Worm (Caenorhabditis elegans) whole organism, late embryonic: ENCODE results near the gene srd-65.
"Not testable (repeated sequence)": the region's sequence is repeated elsewhere in the genome, so short reads cannot be mapped to it uniquely, and the experiment has no call there.

ENCODE experiments used
- C38D4.7 ChIP-seq: fragments of 200-800 bp; sonication (Bioruptor generic); optimal IDR thresholded peaks from 2 replicates; lab custom pipeline; 2018; ENCODE audit warnings: mild to moderate bottlenecking, missing genetic modification characterization, moderate library complexity, missing compliant biosample characterization
- F13H6.1 ChIP-seq: sonication (generic microtip); optimal IDR thresholded peaks from 2 replicates; lab custom pipeline; 2016; ENCODE audit warnings: missing genetic modification characterization, missing compliant biosample characterization
- K02D7.2 ChIP-seq: sonication (generic microtip); optimal IDR thresholded peaks from 2 replicates; lab custom pipeline; 2017; ENCODE audit warnings: mild to moderate bottlenecking, missing genetic modification characterization, missing compliant biosample characterization
- K09A11.1 ChIP-seq: sonication (generic microtip); optimal IDR thresholded peaks from 2 replicates; lab custom pipeline; 2017; ENCODE audit warnings: antibody characterized with exemption, mild to moderate bottlenecking, missing genetic modification characterization, missing compliant biosample characterization; ENCODE audit not compliant: insufficient read depth
- ahr-1 ChIP-seq: sonication (generic microtip); optimal IDR thresholded peaks from 2 replicates; lab custom pipeline; 2016; ENCODE audit warnings: missing genetic modification characterization, missing compliant biosample characterization
- ama-1 ChIP-seq: fragments of 150-350 bp; optimal IDR thresholded peaks from 2 replicates; lab custom pipeline; 2014
- ceh-14 ChIP-seq: sonication (generic microtip); optimal IDR thresholded peaks from 2 replicates; lab custom pipeline; 2016; ENCODE audit warnings: missing genotype, missing genetic modification characterization, missing compliant biosample characterization
- ceh-18 ChIP-seq: sonication (generic microtip); optimal IDR thresholded peaks from 2 replicates; lab custom pipeline; 2016; ENCODE audit warnings: missing genetic modification characterization, missing compliant biosample characterization
- ceh-19 ChIP-seq: fragments of 200-800 bp; sonication (Bioruptor generic); optimal IDR thresholded peaks from 2 replicates; lab custom pipeline; 2018; ENCODE audit warnings: mild to moderate bottlenecking, missing genetic modification characterization, missing compliant biosample characterization
- ceh-30 ChIP-seq: fragments of 150-350 bp; optimal IDR thresholded peaks from 2 replicates; lab custom pipeline; 2014; ENCODE audit warnings: missing biosample characterization, missing genetic modification characterization
- ceh-31 ChIP-seq: sonication (generic microtip); optimal IDR thresholded peaks from 2 replicates; lab custom pipeline; 2016; ENCODE audit warnings: missing genetic modification characterization, missing compliant biosample characterization
- ceh-48 ChIP-seq: sonication (generic microtip); optimal IDR thresholded peaks from 2 replicates; lab custom pipeline; 2016; ENCODE audit warnings: missing genetic modification characterization, inconsistent platforms, missing compliant biosample characterization
- ceh-9 ChIP-seq: sonication (generic microtip); optimal IDR thresholded peaks from 2 replicates; lab custom pipeline; 2016; ENCODE audit warnings: mild to moderate bottlenecking, missing genetic modification characterization, inconsistent platforms, missing compliant biosample characterization
- elt-2 ChIP-seq: sonication (generic microtip); optimal IDR thresholded peaks from 2 replicates; lab custom pipeline; 2016; ENCODE audit warnings: missing genetic modification reagents, missing genetic modification characterization, missing compliant biosample characterization
- ets-4 ChIP-seq: sonication (generic microtip); optimal IDR thresholded peaks from 2 replicates; lab custom pipeline; 2016; ENCODE audit warnings: missing genetic modification characterization, missing compliant biosample characterization
- eyg-1 ChIP-seq: sonication (generic microtip); optimal IDR thresholded peaks from 2 replicates; lab custom pipeline; 2016; ENCODE audit warnings: missing genotype, missing genetic modification characterization, missing compliant biosample characterization
- fkh-10 ChIP-seq: fragments of 150-350 bp; optimal IDR thresholded peaks from 2 replicates; lab custom pipeline; 2014; ENCODE audit warnings: missing biosample characterization, missing genetic modification reagents, missing genetic modification characterization
- fkh-6 ChIP-seq: sonication (generic microtip); optimal IDR thresholded peaks from 2 replicates; lab custom pipeline; 2016; ENCODE audit warnings: missing genetic modification characterization, missing compliant biosample characterization
- hlh-13 ChIP-seq: fragments of 200-800 bp; sonication (Bioruptor generic); optimal IDR thresholded peaks from 2 replicates; lab custom pipeline; 2018; ENCODE audit warnings: mild to moderate bottlenecking, missing genetic modification characterization, missing compliant biosample characterization
- madf-2 ChIP-seq: sonication (generic microtip); optimal IDR thresholded peaks from 2 replicates; lab custom pipeline; 2017; ENCODE audit warnings: missing genetic modification characterization, missing compliant biosample characterization
- nfya-1 ChIP-seq: sonication (generic microtip); optimal IDR thresholded peaks from 2 replicates; lab custom pipeline; 2017; ENCODE audit warnings: missing genetic modification characterization, mild to moderate bottlenecking, missing compliant biosample characterization, antibody characterized with exemption, moderate library complexity
- nhr-11 ChIP-seq: fragments of 150-350 bp; optimal IDR thresholded peaks from 2 replicates; lab custom pipeline; 2014; ENCODE audit warnings: missing biosample characterization, missing genetic modification characterization
- nhr-232 ChIP-seq: sonication (generic microtip); optimal IDR thresholded peaks from 2 replicates; lab custom pipeline; 2016; ENCODE audit warnings: missing genetic modification characterization, missing compliant biosample characterization
- pat-9 ChIP-seq: fragments of 200-800 bp; sonication (Bioruptor generic); optimal IDR thresholded peaks from 2 replicates; lab custom pipeline; 2018; ENCODE audit warnings: mild to moderate bottlenecking, missing genetic modification characterization, moderate library complexity, missing compliant biosample characterization
- pha-2 ChIP-seq: sonication (generic microtip); optimal IDR thresholded peaks from 2 replicates; lab custom pipeline; 2017; ENCODE audit warnings: mild to moderate bottlenecking, missing genetic modification characterization, missing compliant biosample characterization
- pqm-1 ChIP-seq: sonication (generic microtip); optimal IDR thresholded peaks from 2 replicates; lab custom pipeline; 2016; ENCODE audit warnings: missing genetic modification characterization, missing compliant biosample characterization
- pros-1 ChIP-seq: fragments of 150-350 bp; optimal IDR thresholded peaks from 2 replicates; lab custom pipeline; 2014; ENCODE audit warnings: missing biosample characterization, missing genetic modification reagents, missing genetic modification characterization
- sox-2 ChIP-seq: fragments of 200-800 bp; sonication (Bioruptor generic); IDR thresholded peaks from 2 replicates; pipeline ENCODE4 v1.3.6; 2022; ENCODE audit warnings: missing genetic modification reagents, missing genetic modification characterization, missing compliant biosample characterization
- tbx-7 ChIP-seq: sonication (generic microtip); optimal IDR thresholded peaks from 2 replicates; lab custom pipeline; 2016; ENCODE audit warnings: missing genotype, missing genetic modification characterization, missing compliant biosample characterization
- unc-3 ChIP-seq, 2 experiments: fragments of 200-800 bp in 1 of 2; sonication (Bioruptor generic) in 1 of 2; sonication (generic microtip) in 1 of 2; conservative IDR thresholded peaks in 1 of 2; optimal IDR thresholded peaks in 1 of 2; 2 replicates each; pipeline versions ENCODE4 v1.3.6 to Lab custom; 2016 to 2022; ENCODE audit warnings: missing compliant biosample characterization in 2 of 2, missing genetic modification characterization in 2 of 2, missing genetic modification reagents in 1 of 2
- unc-42 ChIP-seq: sonication (generic microtip); optimal IDR thresholded peaks from 2 replicates; lab custom pipeline; 2016; ENCODE audit warnings: missing genotype, missing genetic modification characterization, missing compliant biosample characterization
- unc-55 ChIP-seq: sonication (generic microtip); optimal IDR thresholded peaks from 2 replicates; lab custom pipeline; 2017; ENCODE audit warnings: missing biosample characterization, missing genetic modification reagents, missing genetic modification characterization
- ztf-16 ChIP-seq: sonication (generic microtip); optimal IDR thresholded peaks from 2 replicates; lab custom pipeline; 2017; ENCODE audit warnings: missing genetic modification characterization, missing compliant biosample characterization

srd-65 gene

DNA sequence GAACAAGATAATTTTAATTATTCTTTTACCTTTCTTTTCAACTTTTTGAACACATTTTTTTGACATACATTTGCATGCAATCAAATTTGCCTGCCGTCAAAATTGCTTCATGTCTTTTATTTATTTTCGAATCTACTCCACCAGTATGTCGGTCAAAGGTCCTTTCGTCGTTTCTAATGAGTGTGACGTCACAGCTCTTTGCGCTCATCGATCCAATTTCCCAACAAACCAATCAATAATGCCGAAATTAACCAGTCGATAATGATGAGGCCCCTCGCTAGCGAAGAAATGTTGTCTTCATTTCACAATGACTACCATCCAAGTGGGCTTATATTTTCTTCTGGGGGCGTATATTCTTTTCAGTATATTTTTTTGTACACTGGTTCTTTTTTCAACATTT, 39.1 kb upstream of the srd-65 start, which contains the start of gene Y54F10BM.6:
Gene Y54F10BM.6 (plus strand): TSS at position 301 of the 400 bp plus-strand sequence.
- TF ChIP-seq tbx-7 (tag; lab: Kevin White, UChicago) (no peak), pqm-1 (no peak), ceh-9 (tag; lab: Kevin White, UChicago) (no peak), pat-9 (no peak), ceh-30 (no peak), fkh-6 (tag; lab: Kevin White, UChicago) (no peak), elt-2 (tag; lab: Kevin White, UChicago) (no peak), ceh-48 (tag; lab: Kevin White, UChicago) (no peak), ceh-19 (no peak), nfya-1 (tag; lab: Kevin White, UChicago) (no peak), unc-3 (GFP tag; conservative IDR thresholded peaks at IDR 0.05; lab: Robert Waterston, UW) (no peak), unc-3 (tag; optimal IDR thresholded peaks at IDR 0.05; lab: Kevin White, UChicago) (no peak), pha-2 (tag; lab: Kevin White, UChicago) (no peak), ets-4 (tag; lab: Kevin White, UChicago) (no peak), unc-42 (tag; lab: Kevin White, UChicago) (no peak)
- TF ChIP-seq, all 69 proteins: peak for 0

DNA sequence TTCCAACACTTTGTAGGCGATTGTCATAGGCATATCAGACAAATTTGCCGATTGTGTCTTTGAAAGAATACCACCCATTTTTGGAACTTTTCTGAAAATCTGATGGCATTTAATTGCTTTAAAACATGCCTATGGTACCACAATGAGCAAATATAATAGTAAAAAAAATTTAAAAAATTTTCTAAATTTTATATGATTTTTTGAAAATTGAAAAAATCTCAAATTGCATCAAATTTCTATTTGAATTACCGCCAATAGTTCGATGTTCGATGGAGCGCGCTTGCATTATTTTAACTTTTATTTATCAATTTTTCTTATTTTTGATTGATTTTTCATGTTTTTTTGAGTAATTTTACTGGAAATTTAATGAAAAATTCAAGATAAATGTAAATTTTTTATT, 37.5 kb upstream of the srd-65 start, which contains the start of gene fbxa-42:
Gene fbxa-42 (minus strand): TSS at position 101 of the 400 bp plus-strand sequence.
- not testable (repeated sequence) for TF ChIP-seq pqm-1; nhr-232 (tag; lab: Kevin White, UChicago); unc-3 (GFP tag; conservative IDR thresholded peaks at IDR 0.05; lab: Robert Waterston, UW); unc-3 (tag; optimal IDR thresholded peaks at IDR 0.05; lab: Kevin White, UChicago)
- TF ChIP-seq, all 69 proteins: peak for 0; not testable (repeated sequence) for 69

DNA sequence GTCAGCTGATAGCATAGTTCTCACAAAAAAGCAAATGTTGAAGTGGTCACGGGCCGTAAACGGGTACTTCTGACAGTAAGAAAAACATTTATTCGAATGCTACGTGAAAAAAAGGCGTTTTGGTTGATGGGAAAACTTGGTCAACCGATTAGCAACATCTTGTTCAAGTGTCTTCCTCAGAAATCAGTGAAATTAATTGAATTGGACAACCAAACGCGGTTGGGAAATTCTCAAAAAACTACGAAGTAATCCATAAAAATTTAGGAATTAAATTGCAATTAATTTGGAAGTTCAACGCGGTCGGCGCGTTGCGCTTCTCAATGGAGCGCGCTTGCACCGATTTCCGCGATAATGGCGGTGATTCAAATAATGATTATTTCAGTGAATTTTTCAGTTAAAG, 35.5 kb upstream of the srd-65 start:
- TF ChIP-seq nhr-11 (tag; lab: Kevin White, UChicago) (no peak), hlh-13 (GFP tag; lab: Kevin White, UChicago) (no peak), F13H6.1 (no peak), sox-2 (GFP tag; lab: Robert Waterston, UW) (no peak), madf-2 (no peak), ceh-9 (tag; lab: Kevin White, UChicago) (no peak), ceh-31 (tag; lab: Kevin White, UChicago) (no peak), unc-3 (GFP tag; conservative IDR thresholded peaks at IDR 0.05; lab: Robert Waterston, UW) (no peak), unc-3 (tag; optimal IDR thresholded peaks at IDR 0.05; lab: Kevin White, UChicago) (no peak), C38D4.7 (GFP tag; lab: Kevin White, UChicago) (no peak), K09A11.1 (tag; lab: Kevin White, UChicago) (no peak), ceh-18 (tag; lab: Kevin White, UChicago) (no peak), ceh-14 (tag; lab: Kevin White, UChicago) (no peak), ama-1 (lab: Kevin White, UChicago) (no peak), pros-1 (no peak), eyg-1 (tag; lab: Kevin White, UChicago) (no peak), unc-55 (no peak), ztf-16 (no peak)

DNA sequence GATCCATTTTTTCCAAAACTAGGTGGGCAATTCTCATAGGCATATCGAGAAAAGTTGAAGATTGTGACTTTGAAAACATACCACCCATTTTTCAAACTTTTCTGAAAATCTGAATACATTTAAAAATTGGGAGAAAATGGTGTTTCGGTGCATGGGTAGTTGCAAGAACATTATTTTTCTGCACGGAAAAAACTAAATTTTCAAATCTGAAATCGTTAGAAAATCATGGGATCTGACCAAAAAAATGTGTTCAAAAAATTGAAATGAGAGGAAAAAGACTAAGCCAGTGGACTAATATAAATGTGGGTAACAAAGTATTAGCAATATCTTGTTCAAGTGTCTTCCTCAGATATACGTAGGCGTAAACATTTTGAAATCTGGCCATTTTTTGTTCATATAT, 35.0 kb upstream of the srd-65 start, which contains the start of gene fbxa-43:
Gene fbxa-43 (minus strand): TSS at position 101 of the 400 bp plus-strand sequence.
- TF ChIP-seq pros-1 (no peak), ahr-1 (tag; lab: Kevin White, UChicago) (no peak), fkh-10 (no peak), ceh-14 (tag; lab: Kevin White, UChicago) (no peak), ama-1 (lab: Kevin White, UChicago) (no peak), fkh-6 (tag; lab: Kevin White, UChicago) (no peak), F13H6.1 (no peak), K02D7.2 (no peak), ceh-18 (tag; lab: Kevin White, UChicago) (no peak), unc-42 (tag; lab: Kevin White, UChicago) (no peak), nhr-11 (tag; lab: Kevin White, UChicago) (no peak), ztf-16 (no peak), C38D4.7 (GFP tag; lab: Kevin White, UChicago) (no peak)
